Worm (Caenorhabditis elegans): ENCODE results near the gene srb-18.

DNA sequence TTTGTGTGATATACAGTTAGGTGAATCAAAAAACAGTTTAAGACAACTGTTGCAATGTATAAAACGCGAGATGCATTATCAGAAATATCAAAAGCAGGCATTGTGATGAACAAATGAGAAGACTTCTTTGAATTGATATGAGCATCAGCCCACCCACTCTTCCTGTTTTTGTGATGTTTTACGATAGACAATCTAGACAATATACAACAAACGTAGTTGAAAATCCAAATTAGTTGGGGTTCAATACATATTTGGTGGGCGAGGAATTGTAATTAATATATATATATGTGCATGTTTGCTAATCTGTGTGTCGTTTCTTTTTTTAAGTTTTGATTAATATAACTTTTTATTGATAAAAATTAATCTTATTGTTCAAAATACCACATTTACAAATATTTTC, 42.2 kb upstream of the srb-18 start, which contains the start of gene str-28:
- no peak for TF ChIP-seq ama-1 (optimal IDR thresholded peaks at IDR 0.05)
- TF ChIP-seq tra-4 (tag; optimal IDR thresholded peaks at IDR 0.05): no peak
- no peak for TF ChIP-seq pes-1 (GFP tag; IDR thresholded peaks at IDR 0.05)
- TF ChIP-seq hmg-4 (GFP tag; optimal IDR thresholded peaks at IDR 0.05): no peak
- TF ChIP-seq aly-1 (tag; optimal IDR thresholded peaks at IDR 0.05): no peak
- TF ChIP-seq hnd-1 (tag; optimal IDR thresholded peaks at IDR 0.05): no peak
- no peak for TF ChIP-seq flt-1 (GFP tag; IDR thresholded peaks at IDR 0.05)
- TF ChIP-seq ceh-13 (GFP tag; optimal IDR thresholded peaks at IDR 0.05): no peak
